Worm (Caenorhabditis elegans): ENCODE data around the gene acr-18.
A peak's percentile ranks its signal among the peaks of the same experiment; 100 is the strongest.

The acr-18 gene

ce11 chrV:15563477-15563876 lies 4.5 kb upstream of the acr-18 start:
- TF ChIP-seq alr-1 (tag; optimal IDR thresholded peaks at IDR 0.05) (no peak), mdl-1 (tag; optimal IDR thresholded peaks at IDR 0.05) (no peak), zag-1 (tag; optimal IDR thresholded peaks at IDR 0.05) (no peak)

- TF ChIP-seq ZK546.5 (tag; optimal IDR thresholded peaks at IDR 0.05): no peak
- TF ChIP-seq lin-11 (tag; optimal IDR thresholded peaks at IDR 0.05): no peak
- no peak for TF ChIP-seq nhr-11 (tag; optimal IDR thresholded peaks at IDR 0.05)
- no peak for TF ChIP-seq nhr-12 (tag; optimal IDR thresholded peaks at IDR 0.05)
- TF ChIP-seq skn-1 (tag; optimal IDR thresholded peaks at IDR 0.05): no peak
- TF ChIP-seq unc-55 (GFP tag; optimal IDR thresholded peaks at IDR 0.05): no peak
- TF ChIP-seq elt-3 (tag; optimal IDR thresholded peaks at IDR 0.05): no peak
- no peak for TF ChIP-seq ztf-1 (GFP tag; conservative IDR thresholded peaks at IDR 0.05)
These were observed 3.6 kb upstream of the acr-18 start for ce11 chrV:15562541-15562940.

- TF ChIP-seq lsy-2 (tag; optimal IDR thresholded peaks at IDR 0.05) (no peak), sma-9 (GFP tag; optimal IDR thresholded peaks at IDR 0.05) (no peak), sma-9 (tag; optimal IDR thresholded peaks at IDR 0.05) (no peak), unc-39 (tag; optimal IDR thresholded peaks at IDR 0.05) (no peak), nhr-10 (tag; optimal IDR thresholded peaks at IDR 0.05) (no peak), skn-1 (tag; optimal IDR thresholded peaks at IDR 0.05) (no peak), snpc-4 (tag; optimal IDR thresholded peaks at IDR 0.05) (no peak)
These were observed 782 bp upstream of the acr-18 start for ce11 chrV:15559729-15560128.

- TF ChIP-seq lsy-2 (tag; optimal IDR thresholded peaks at IDR 0.05) (peak in 1 of 2 experiments; percentile 20), ztf-11 (tag; optimal IDR thresholded peaks at IDR 0.05) (no peak), crh-2 (tag; optimal IDR thresholded peaks at IDR 0.05) (peak; percentile 37), unc-55 (GFP tag; optimal IDR thresholded peaks at IDR 0.05) (peak; percentile 26), gmeb-1 (tag; optimal IDR thresholded peaks at IDR 0.05) (peak; percentile 20), lin-39 (tag; optimal IDR thresholded peaks at IDR 0.05) (no peak), sma-9 (GFP tag; optimal IDR thresholded peaks at IDR 0.05) (peak; percentile 3), sma-9 (tag; optimal IDR thresholded peaks at IDR 0.05) (no peak), nhr-129 (tag; optimal IDR thresholded peaks at IDR 0.05) (peak; percentile 55)
These were observed 5.1 kb downstream of the acr-18 start for ce11 chrV:15553869-15554268.

- TF ChIP-seq lin-39 (tag; optimal IDR thresholded peaks at IDR 0.05) (no peak), sma-9 (GFP tag; optimal IDR thresholded peaks at IDR 0.05) (peak; percentile 57), sma-9 (tag; optimal IDR thresholded peaks at IDR 0.05) (no peak), peb-1 (tag; optimal IDR thresholded peaks at IDR 0.05) (no peak), Y55F3AM.14 (GFP tag; optimal IDR thresholded peaks at IDR 0.05) (peak; percentile 33), gmeb-1 (tag; optimal IDR thresholded peaks at IDR 0.05) (peak; percentile 56), unc-39 (tag; optimal IDR thresholded peaks at IDR 0.05) (no peak), ceh-16 (tag; optimal IDR thresholded peaks at IDR 0.05) (no peak), lsy-2 (tag; optimal IDR thresholded peaks at IDR 0.05) (peak; percentile 39 to 44), lin-11 (tag; optimal IDR thresholded peaks at IDR 0.05) (no peak), fos-1 (tag; optimal IDR thresholded peaks at IDR 0.05) (peak; percentile 23), nhr-237 (tag; optimal IDR thresholded peaks at IDR 0.05) (no peak), crh-2 (tag; optimal IDR thresholded peaks at IDR 0.05) (no peak), unc-62 (GFP tag; optimal IDR thresholded peaks at IDR 0.05) (no peak), sem-4 (tag; optimal IDR thresholded peaks at IDR 0.05) (no peak), dmd-4 (tag; optimal IDR thresholded peaks at IDR 0.05) (no peak), skn-1 (tag; optimal IDR thresholded peaks at IDR 0.05) (no peak), ztf-1 (GFP tag; conservative IDR thresholded peaks at IDR 0.05) (no peak), ZK546.5 (tag; optimal IDR thresholded peaks at IDR 0.05) (no peak), nhr-23 (tag; optimal IDR thresholded peaks at IDR 0.05) (no peak), zag-1 (tag; optimal IDR thresholded peaks at IDR 0.05) (no peak), elt-3 (tag; optimal IDR thresholded peaks at IDR 0.05) (no peak), nhr-11 (tag; optimal IDR thresholded peaks at IDR 0.05) (no peak), ama-1 (optimal IDR thresholded peaks at IDR 0.05) (no peak), ceh-82 (tag; optimal IDR thresholded peaks at IDR 0.05) (no peak), nhr-12 (tag; optimal IDR thresholded peaks at IDR 0.05) (no peak), nhr-6 (tag; optimal IDR thresholded peaks at IDR 0.05) (no peak), nhr-25 (tag; optimal IDR thresholded peaks at IDR 0.05) (no peak), nhr-10 (tag; optimal IDR thresholded peaks at IDR 0.05) (no peak), egl-27 (tag; optimal IDR thresholded peaks at IDR 0.05) (no peak), blmp-1 (tag; optimal IDR thresholded peaks at IDR 0.05; ENCODE audit: insufficient read depth) (no peak), nhr-21 (tag; optimal IDR thresholded peaks at IDR 0.05) (no peak), lin-13 (GFP tag; optimal IDR thresholded peaks at IDR 0.05) (peak; percentile 59), mbf-1 (tag; optimal IDR thresholded peaks at IDR 0.05) (no peak), R02D3.7 (tag; optimal IDR thresholded peaks at IDR 0.05) (no peak), sma-3 (GFP tag; optimal IDR thresholded peaks at IDR 0.05) (peak; percentile 5), F13H6.1 (tag; optimal IDR thresholded peaks at IDR 0.05) (no peak), aly-2 (tag; optimal IDR thresholded peaks at IDR 0.05) (no peak), elt-1 (tag; optimal IDR thresholded peaks at IDR 0.05) (no peak), alr-1 (tag; optimal IDR thresholded peaks at IDR 0.05) (no peak)
These were observed 7.3 kb downstream of the acr-18 start for ce11 chrV:15551642-15552041.
